Fruit fly (Drosophila melanogaster): ENCODE measurements around the gene CG13114.

dm6 chr2L:9542578-9542977 is 3.0 kb upstream of the CG13114 start, which contains the start of gene Cpr30B:
- TF ChIP-seq Mnt (GFP tag; optimal IDR thresholded peaks at IDR 0.05) (no peak), Crg-1 (GFP tag; optimal IDR thresholded peaks at IDR 0.05) (no peak), CG7045 (GFP tag; optimal IDR thresholded peaks at IDR 0.05) (no peak), pad (GFP tag; optimal IDR thresholded peaks at IDR 0.05) (no peak), tj (GFP tag; optimal IDR thresholded peaks at IDR 0.05) (no peak), Hr96 (GFP tag; optimal IDR thresholded peaks at IDR 0.05) (no peak), toe (GFP tag; optimal IDR thresholded peaks at IDR 0.05) (no peak), CG12768 (GFP tag; optimal IDR thresholded peaks at IDR 0.05) (no peak), CG33017 (tag; optimal IDR thresholded peaks at IDR 0.05) (no peak)

All from whole organism, adult.